Fruit fly (Drosophila melanogaster) Kc167 (cell line): Measurements from ENCODE around the gene Kaz-m1.

ENCODE experiments used
- Myc ChIP-seq: fragments of >200 bp; optimal IDR thresholded peaks from 2 replicates; lab custom pipeline; 2017; ENCODE audit warnings: missing external identifiers
- Sin3A ChIP-seq: fragments of >200 bp; optimal IDR thresholded peaks from 2 replicates; lab custom pipeline; 2018; ENCODE audit warnings: missing external identifiers
- h ChIP-seq: fragments of >200 bp; optimal IDR thresholded peaks from 3 replicates; lab custom pipeline; 2018; ENCODE audit warnings: missing external identifiers
- psq ChIP-seq: fragments of >200 bp; optimal IDR thresholded peaks from 2 replicates; lab custom pipeline; 2017; ENCODE audit warnings: missing external identifiers
- ttk ChIP-seq: sonication (Bioruptor generic); optimal IDR thresholded peaks from 2 replicates; lab custom pipeline; 2017; ENCODE audit warnings: missing external identifiers

- TF ChIP-seq Sin3A (lab: Kevin White, UChicago) (no peak), ttk (lab: Kevin White, UChicago) (no peak), psq (lab: Kevin White, UChicago) (no peak), h (lab: Kevin White, UChicago) (peak; percentile 91), Myc (lab: Kevin White, UChicago) (no peak)
Observed at dm6 chr3R:26005978-26006934, 8.3 kb upstream of the Kaz-m1 start.
